Comparison of ENCODE assay signal across 1 fruit fly cellular context in the genomic region with DNA sequence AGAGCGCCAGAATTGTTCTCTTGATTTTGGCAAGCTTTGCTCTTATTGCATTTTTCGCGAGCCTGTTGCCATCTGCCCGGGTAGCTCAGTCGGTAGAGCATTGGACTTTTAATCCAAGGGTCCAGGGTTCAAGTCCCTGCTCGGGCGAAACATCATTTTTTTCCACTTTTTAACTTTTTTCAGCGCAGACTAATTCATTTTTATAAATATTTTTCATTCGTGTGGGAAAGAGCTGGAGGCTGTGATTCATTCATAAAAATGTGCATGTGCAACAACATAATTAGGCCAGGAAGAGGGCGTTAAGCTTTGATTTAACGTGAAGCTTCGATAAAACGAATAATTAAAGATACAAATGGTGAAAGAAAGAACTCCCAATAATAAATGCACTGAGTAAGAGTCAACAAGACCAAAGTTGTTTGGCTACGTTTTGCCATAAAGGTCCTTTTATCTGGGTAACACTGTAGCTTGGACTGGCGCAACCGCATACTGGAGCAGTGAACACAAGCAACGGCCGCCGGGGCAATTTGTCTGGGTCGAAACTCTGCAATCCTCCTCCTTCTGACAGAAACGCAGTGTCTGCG.
TF ChIP-seq lines count a peak whose summit lies in the region.

No protein-coding gene starts in this region.

TF ChIP-seq in whole organism, embryonic, 481 proteins besides CTCF, POLR2A, EP300 and RAD21 (continued from another document and continues in another):
- no peak for TF ChIP-seq peb (GFP tag; IDR thresholded peaks at IDR 0.05; lab: Robert Waterston, UW)
- no peak for TF ChIP-seq sr (GFP tag; IDR thresholded peaks at IDR 0.05; lab: Robert Waterston, UW)
- TF ChIP-seq zen (tag; optimal IDR thresholded peaks at IDR 0.05; lab: Kevin White, UChicago) = no peak
- TF ChIP-seq salm (tag; optimal IDR thresholded peaks at IDR 0.05; lab: Kevin White, UChicago) = no peak
- no peak for TF ChIP-seq CG12155 (GFP tag; optimal IDR thresholded peaks at IDR 0.05; lab: Kevin White, UChicago)
- TF ChIP-seq Doc3 (GFP tag; IDR thresholded peaks at IDR 0.05; lab: Robert Waterston, UW; ENCODE audit: partially characterized antibody) = no peak
- TF ChIP-seq p53 (GFP tag; optimal IDR thresholded peaks at IDR 0.05; lab: Kevin White, UChicago) = no peak
- peak; percentile 27 for TF ChIP-seq lab (GFP tag; optimal IDR thresholded peaks at IDR 0.05; lab: Kevin White, UChicago)
- no peak for TF ChIP-seq CG17612 (GFP tag; IDR thresholded peaks at IDR 0.05; lab: Robert Waterston, UW)
- no peak for TF ChIP-seq schlank (tag; optimal IDR thresholded peaks at IDR 0.05; lab: Kevin White, UChicago)
- TF ChIP-seq CG11456 (GFP tag; IDR thresholded peaks at IDR 0.05; lab: Robert Waterston, UW) = 0 out of 3 replicates have a peak, but pooled peaks have one; percentile 13
- TF ChIP-seq Drgx (GFP tag; IDR thresholded peaks at IDR 0.05; lab: Robert Waterston, UW) = peak; percentile 80
- no peak for TF ChIP-seq CG17802 (tag; optimal IDR thresholded peaks at IDR 0.05; lab: Kevin White, UChicago)
- no peak for TF ChIP-seq CG14441 (GFP tag; IDR thresholded peaks at IDR 0.05; lab: Robert Waterston, UW)
- TF ChIP-seq slbo (GFP tag; IDR thresholded peaks at IDR 0.05; lab: Robert Waterston, UW) = peak; percentile 28; the same call in 1 of the 2 replicates
- TF ChIP-seq kay (GFP tag; optimal IDR thresholded peaks at IDR 0.05; lab: Kevin White, UChicago) = no peak
- TF ChIP-seq dmrt11E (tag; optimal IDR thresholded peaks at IDR 0.05; lab: Kevin White, UChicago) = peak; percentile 39
- TF ChIP-seq insv (GFP tag; optimal IDR thresholded peaks at IDR 0.05; lab: Kevin White, UChicago) = no peak
- no peak for TF ChIP-seq zf30C (GFP tag; optimal IDR thresholded peaks at IDR 0.05; lab: Kevin White, UChicago)
- no peak for TF ChIP-seq CG17186 (GFP tag; optimal IDR thresholded peaks at IDR 0.05; lab: Kevin White, UChicago)
- TF ChIP-seq zen2 (GFP tag; IDR thresholded peaks at IDR 0.05; lab: Robert Waterston, UW; ENCODE audit: partially characterized antibody) = no peak
- peak in 1 of 3 experiments; percentile 12 for TF ChIP-seq lola (GFP tag; optimal IDR thresholded peaks at IDR 0.05; lab: Kevin White, UChicago)
- no peak for TF ChIP-seq dan (GFP tag; IDR thresholded peaks at IDR 0.05; lab: Robert Waterston, UW)
- TF ChIP-seq CG43689 (GFP tag; IDR thresholded peaks at IDR 0.05; lab: Robert Waterston, UW) = no peak
- no peak for TF ChIP-seq Hey (tag; optimal IDR thresholded peaks at IDR 0.05; lab: Kevin White, UChicago)
- TF ChIP-seq CG2120 (GFP tag; optimal IDR thresholded peaks at IDR 0.05; lab: Kevin White, UChicago) = no peak
- peak; percentile 8 for TF ChIP-seq PHDP (tag; optimal IDR thresholded peaks at IDR 0.05; lab: Kevin White, UChicago)
- peak; percentile 16 for TF ChIP-seq Hsf (GFP tag; optimal IDR thresholded peaks at IDR 0.05; lab: Kevin White, UChicago)
- TF ChIP-seq exex (tag; optimal IDR thresholded peaks at IDR 0.05; lab: Kevin White, UChicago) = no peak
- TF ChIP-seq CG2199 (GFP tag; IDR thresholded peaks at IDR 0.05; lab: Robert Waterston, UW) = 0 out of 3 replicates have a peak, but pooled peaks have one; percentile 62
- 0 out of 2 replicates have a peak, but pooled peaks have one; percentile 16 for TF ChIP-seq Ada2b (GFP tag; IDR thresholded peaks at IDR 0.05; lab: Robert Waterston, UW)
- 0 out of 2 replicates have a peak, but pooled peaks have one; percentile 28 for TF ChIP-seq ranshi (GFP tag; IDR thresholded peaks at IDR 0.05; lab: Robert Waterston, UW)
- no peak for TF ChIP-seq trh (GFP tag; optimal IDR thresholded peaks at IDR 0.05; lab: Kevin White, UChicago)
- TF ChIP-seq E2f1 (GFP tag; IDR thresholded peaks at IDR 0.05; lab: Robert Waterston, UW) = 0 out of 2 replicates have a peak, but pooled peaks have one; percentile 12
- TF ChIP-seq zfh1 (GFP tag; IDR thresholded peaks at IDR 0.05; lab: Robert Waterston, UW) = 0 out of 3 replicates have a peak, but pooled peaks have one; percentile 22
- TF ChIP-seq Asciz (GFP tag; optimal IDR thresholded peaks at IDR 0.05; lab: Kevin White, UChicago) = no peak
- no peak for TF ChIP-seq Rx (GFP tag; IDR thresholded peaks at IDR 0.05; lab: Robert Waterston, UW)
- peak; percentile 42 for TF ChIP-seq CG11504 (tag; optimal IDR thresholded peaks at IDR 0.05; lab: Kevin White, UChicago)
- no peak for TF ChIP-seq D (optimal IDR thresholded peaks at IDR 0.05; lab: Kevin White, UChicago)
- TF ChIP-seq D (GFP tag; optimal IDR thresholded peaks at IDR 0.05; lab: Kevin White, UChicago) = peak; percentile 5
- no peak for TF ChIP-seq CG9876 (GFP tag; optimal IDR thresholded peaks at IDR 0.05; lab: Kevin White, UChicago)
- peak; percentile 34 for TF ChIP-seq Sox102F (GFP tag; optimal IDR thresholded peaks at IDR 0.05; lab: Kevin White, UChicago)
- no peak for TF ChIP-seq CG1832 (GFP tag; optimal IDR thresholded peaks at IDR 0.05; lab: Kevin White, UChicago)
- TF ChIP-seq nmo (GFP tag; optimal IDR thresholded peaks at IDR 0.05; lab: Kevin White, UChicago) = peak; percentile 15
- TF ChIP-seq twi (tag; optimal IDR thresholded peaks at IDR 0.05; lab: Kevin White, UChicago) = no peak
- no peak for TF ChIP-seq dati (GFP tag; IDR thresholded peaks at IDR 0.05; lab: Robert Waterston, UW)
- TF ChIP-seq CG17385 (GFP tag; optimal IDR thresholded peaks at IDR 0.05; lab: Kevin White, UChicago) = peak; percentile 15
- no peak for TF ChIP-seq CG1529 (GFP tag; optimal IDR thresholded peaks at IDR 0.05; lab: Kevin White, UChicago)
- TF ChIP-seq Xbp1 (GFP tag; optimal IDR thresholded peaks at IDR 0.05; lab: Kevin White, UChicago) = peak; percentile 15
- TF ChIP-seq Fer1 (GFP tag; optimal IDR thresholded peaks at IDR 0.05; lab: Kevin White, UChicago) = no peak
- peak; percentile 49; the same call in 1 of the 2 replicates for TF ChIP-seq amos (GFP tag; IDR thresholded peaks at IDR 0.05; lab: Robert Waterston, UW; ENCODE audit: partially characterized antibody)
- TF ChIP-seq CG10979 (tag; optimal IDR thresholded peaks at IDR 0.05; lab: Kevin White, UChicago) = peak; percentile 39
- 0 out of 2 replicates have a peak, but pooled peaks have one; percentile 39 for TF ChIP-seq onecut (GFP tag; IDR thresholded peaks at IDR 0.05; lab: Robert Waterston, UW)
- peak; percentile 13; the same call in 1 of the 2 replicates for TF ChIP-seq CG17328 (GFP tag; IDR thresholded peaks at IDR 0.05; lab: Robert Waterston, UW)
- TF ChIP-seq mam (GFP tag; optimal IDR thresholded peaks at IDR 0.05; lab: Kevin White, UChicago) = no peak
- TF ChIP-seq CG2712 (tag; optimal IDR thresholded peaks at IDR 0.05; lab: Kevin White, UChicago) = peak; percentile 37
- no peak for TF ChIP-seq pum (GFP tag; optimal IDR thresholded peaks at IDR 0.05; lab: Kevin White, UChicago)
- TF ChIP-seq dpn (GFP tag; optimal IDR thresholded peaks at IDR 0.05; lab: Kevin White, UChicago) = no peak
- TF ChIP-seq lmd (GFP tag; IDR thresholded peaks at IDR 0.05; lab: Robert Waterston, UW) = no peak
- no peak for TF ChIP-seq CG9215 (GFP tag; IDR thresholded peaks at IDR 0.05; lab: Robert Waterston, UW)
- TF ChIP-seq stc (GFP tag; IDR thresholded peaks at IDR 0.05; lab: Robert Waterston, UW) = no peak
- peak; percentile 26 for TF ChIP-seq CG18262 (tag; optimal IDR thresholded peaks at IDR 0.05; lab: Kevin White, UChicago)
- no peak for TF ChIP-seq CG16863 (GFP tag; optimal IDR thresholded peaks at IDR 0.05; lab: Kevin White, UChicago)
- TF ChIP-seq ttk (GFP tag; IDR thresholded peaks at IDR 0.05; lab: Robert Waterston, UW) = no peak
- TF ChIP-seq wek (GFP tag; optimal IDR thresholded peaks at IDR 0.05; lab: Kevin White, UChicago) = no peak
- TF ChIP-seq CG3838 (GFP tag; optimal IDR thresholded peaks at IDR 0.05; lab: Kevin White, UChicago) = no peak
- no peak for TF ChIP-seq chm (GFP tag; IDR thresholded peaks at IDR 0.05; lab: Robert Waterston, UW)
- peak; percentile 39 for TF ChIP-seq dmrt99B (tag; optimal IDR thresholded peaks at IDR 0.05; lab: Kevin White, UChicago)
- no peak for TF ChIP-seq CG14050 (GFP tag; IDR thresholded peaks at IDR 0.05; lab: Robert Waterston, UW)
- no peak for TF ChIP-seq hth (optimal IDR thresholded peaks at IDR 0.05; lab: Kevin White, UChicago)
- TF ChIP-seq ro (GFP tag; IDR thresholded peaks at IDR 0.05; lab: Robert Waterston, UW) = no peak
- TF ChIP-seq mld (GFP tag; IDR thresholded peaks at IDR 0.05; lab: Robert Waterston, UW; ENCODE audit: partially characterized antibody) = no peak
- no peak for TF ChIP-seq Eip74EF (GFP tag; optimal IDR thresholded peaks at IDR 0.05; lab: Kevin White, UChicago)
- TF ChIP-seq Bdp1 (GFP tag; optimal IDR thresholded peaks at IDR 0.05; lab: Kevin White, UChicago) = peak; percentile 67
- no peak for TF ChIP-seq pros (GFP tag; optimal IDR thresholded peaks at IDR 0.05; lab: Kevin White, UChicago)
- no peak for TF ChIP-seq CG15073 (GFP tag; optimal IDR thresholded peaks at IDR 0.05; lab: Kevin White, UChicago)
- peak; percentile 30 for TF ChIP-seq CG30431 (GFP tag; optimal IDR thresholded peaks at IDR 0.05; lab: Kevin White, UChicago)
- TF ChIP-seq wdn (GFP tag; IDR thresholded peaks at IDR 0.05; lab: Robert Waterston, UW) = no peak
- peak; percentile 88 for TF ChIP-seq sens (GFP tag; lab: Kevin White, UChicago)
- TF ChIP-seq Dp (GFP tag; optimal IDR thresholded peaks at IDR 0.05; lab: Kevin White, UChicago) = no peak
- no peak for TF ChIP-seq stwl (tag; optimal IDR thresholded peaks at IDR 0.05; lab: Kevin White, UChicago)
- peak; percentile 44 for TF ChIP-seq tin (GFP tag; optimal IDR thresholded peaks at IDR 0.05; lab: Kevin White, UChicago)
- TF ChIP-seq HmgZ (tag; optimal IDR thresholded peaks at IDR 0.05; lab: Kevin White, UChicago) = no peak
- peak; percentile 35; the same call in 1 of the 2 replicates for TF ChIP-seq Xrp1 (GFP tag; IDR thresholded peaks at IDR 0.05; lab: Robert Waterston, UW)
- TF ChIP-seq CG4424 (GFP tag; optimal IDR thresholded peaks at IDR 0.05; lab: Kevin White, UChicago) = peak; percentile 9
- TF ChIP-seq phol (tag; optimal IDR thresholded peaks at IDR 0.05; lab: Kevin White, UChicago) = peak; percentile 27
- TF ChIP-seq CG34224 (GFP tag; IDR thresholded peaks at IDR 0.05; lab: Robert Waterston, UW; ENCODE audit: partially characterized antibody) = no peak
- no peak for TF ChIP-seq ham (GFP tag; IDR thresholded peaks at IDR 0.05; lab: Robert Waterston, UW)
- TF ChIP-seq Trl (optimal IDR thresholded peaks at IDR 0.05; lab: Kevin White, UChicago) = no peak
- no peak for TF ChIP-seq Trl (GFP tag; optimal IDR thresholded peaks at IDR 0.05; lab: Kevin White, UChicago)
- peak; percentile 92 for TF ChIP-seq nom (GFP tag; optimal IDR thresholded peaks at IDR 0.05; lab: Kevin White, UChicago)
- TF ChIP-seq trem (tag; optimal IDR thresholded peaks at IDR 0.05; lab: Kevin White, UChicago) = no peak
- no peak for TF ChIP-seq D19A (tag; optimal IDR thresholded peaks at IDR 0.05; lab: Kevin White, UChicago)
- no peak for TF ChIP-seq MTF-1 (GFP tag; optimal IDR thresholded peaks at IDR 0.05; lab: Kevin White, UChicago; ENCODE audit: borderline replicate concordance)
- TF ChIP-seq CG14014 (GFP tag; IDR thresholded peaks at IDR 0.05; lab: Robert Waterston, UW) = no peak
- TF ChIP-seq CG11723 (GFP tag; optimal IDR thresholded peaks at IDR 0.05; lab: Kevin White, UChicago) = no peak
- TF ChIP-seq z (GFP tag; IDR thresholded peaks at IDR 0.05; lab: Robert Waterston, UW) = no peak
- TF ChIP-seq gsb-n (tag; optimal IDR thresholded peaks at IDR 0.05; lab: Kevin White, UChicago) = no peak
- no peak for TF ChIP-seq unc-4 (GFP tag; IDR thresholded peaks at IDR 0.05; lab: Robert Waterston, UW; ENCODE audit: partially characterized antibody)
- no peak for TF ChIP-seq CG6683 (GFP tag; optimal IDR thresholded peaks at IDR 0.05; lab: Kevin White, UChicago)
- no peak for TF ChIP-seq danr (GFP tag; IDR thresholded peaks at IDR 0.05; lab: Robert Waterston, UW)
- TF ChIP-seq CG8089 (GFP tag; optimal IDR thresholded peaks at IDR 0.05; lab: Kevin White, UChicago) = no peak
- no peak for TF ChIP-seq hkb (optimal IDR thresholded peaks at IDR 0.05; lab: Kevin White, UChicago)
- peak; percentile 23; the same call in 1 of the 2 replicates for TF ChIP-seq hkb (GFP tag; IDR thresholded peaks at IDR 0.05; lab: Robert Waterston, UW)
- TF ChIP-seq scrt (GFP tag; optimal IDR thresholded peaks at IDR 0.05; lab: Kevin White, UChicago) = no peak
- no peak for TF ChIP-seq grn (GFP tag; optimal IDR thresholded peaks at IDR 0.05; lab: Kevin White, UChicago)
- TF ChIP-seq cwo (GFP tag; optimal IDR thresholded peaks at IDR 0.05; lab: Kevin White, UChicago) = no peak
- peak; percentile 69; the same call in 2 of the 3 replicates for TF ChIP-seq ci (GFP tag; IDR thresholded peaks at IDR 0.05; lab: Robert Waterston, UW)
- no peak for TF ChIP-seq NC2β (GFP tag; optimal IDR thresholded peaks at IDR 0.05; lab: Kevin White, UChicago)
- TF ChIP-seq CG18619 (GFP tag; optimal IDR thresholded peaks at IDR 0.05; lab: Kevin White, UChicago) = no peak
- TF ChIP-seq gcm2 (GFP tag; optimal IDR thresholded peaks at IDR 0.05; lab: Kevin White, UChicago) = no peak
- TF ChIP-seq ewg (GFP tag; optimal IDR thresholded peaks at IDR 0.05; lab: Kevin White, UChicago) = peak; percentile 17
- TF ChIP-seq CG33557 (GFP tag; optimal IDR thresholded peaks at IDR 0.05; lab: Kevin White, UChicago) = no peak
- TF ChIP-seq CG10462 (GFP tag; optimal IDR thresholded peaks at IDR 0.05; lab: Kevin White, UChicago) = no peak
- no peak for TF ChIP-seq tgo (GFP tag; IDR thresholded peaks at IDR 0.05; lab: Robert Waterston, UW)
- no peak for TF ChIP-seq Dfd (GFP tag; optimal IDR thresholded peaks at IDR 0.05; lab: Kevin White, UChicago)
- no peak for TF ChIP-seq al (GFP tag; IDR thresholded peaks at IDR 0.05; lab: Robert Waterston, UW)
- TF ChIP-seq klu (GFP tag; IDR thresholded peaks at IDR 0.05; lab: Robert Waterston, UW) = no peak
- 0 out of 3 replicates have a peak, but pooled peaks have one; percentile 12 for TF ChIP-seq CG16813 (GFP tag; IDR thresholded peaks at IDR 0.05; lab: Robert Waterston, UW; ENCODE audit: partially characterized antibody)
- no peak for TF ChIP-seq Atf3 (GFP tag; optimal IDR thresholded peaks at IDR 0.05; lab: Kevin White, UChicago)
- no peak for TF ChIP-seq Dip2 (GFP tag; IDR thresholded peaks at IDR 0.05; lab: Robert Waterston, UW)
- TF ChIP-seq Deaf1 (tag; optimal IDR thresholded peaks at IDR 0.05; lab: Kevin White, UChicago) = no peak
- no peak for TF ChIP-seq CG13296 (GFP tag; optimal IDR thresholded peaks at IDR 0.05; lab: Kevin White, UChicago)
- no peak for TF ChIP-seq jumu (GFP tag; optimal IDR thresholded peaks at IDR 0.05; lab: Kevin White, UChicago)
- no peak for TF ChIP-seq vnd (GFP tag; IDR thresholded peaks at IDR 0.05; lab: Robert Waterston, UW; ENCODE audit: partially characterized antibody)
- no peak for TF ChIP-seq CG12769 (tag; optimal IDR thresholded peaks at IDR 0.05; lab: Kevin White, UChicago)
